Fruit fly (Drosophila melanogaster): ENCODE results near the gene pll.

pll gene

DNA sequence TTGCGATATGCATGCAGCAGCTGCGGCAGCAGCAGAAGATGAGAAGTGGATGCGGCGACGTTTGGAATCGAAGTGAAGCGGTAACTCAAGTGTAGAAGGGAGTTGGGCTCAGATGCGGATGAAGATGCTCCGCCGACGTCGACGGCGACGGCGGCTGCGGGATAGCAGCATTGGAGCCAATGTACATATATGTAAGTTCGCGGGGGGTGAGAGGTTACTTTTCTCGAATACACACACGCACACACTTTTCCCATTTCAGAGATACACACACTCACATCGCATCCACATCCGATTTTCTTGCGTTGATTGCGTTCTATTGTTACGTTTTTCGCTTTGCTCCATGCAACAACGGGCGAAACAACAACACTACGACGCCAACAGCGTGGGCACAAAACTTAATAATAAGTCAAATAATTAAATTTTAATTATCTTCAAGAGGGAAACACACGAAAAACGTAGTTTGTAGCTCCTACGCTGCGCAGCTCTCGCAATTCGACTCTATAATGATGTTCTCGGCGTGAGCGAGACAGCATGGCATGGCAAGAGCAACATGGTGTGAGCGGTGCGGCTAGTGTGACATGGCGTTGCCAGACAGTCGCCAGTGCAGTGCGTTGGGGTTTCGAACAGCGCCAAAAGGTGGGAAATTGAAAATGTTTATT, 8.1 kb downstream of the pll start, which contains the start of gene CG18766 (continued):
- TF ChIP-seq crp (GFP tag; optimal IDR thresholded peaks at IDR 0.05), result peak in 1 of 2 experiments; percentile 20
- TF ChIP-seq Dbx (GFP tag; IDR thresholded peaks at IDR 0.05), result no peak
- TF ChIP-seq phol (tag; optimal IDR thresholded peaks at IDR 0.05), result peak; percentile 40
- no peak for TF ChIP-seq CG31441 (GFP tag; IDR thresholded peaks at IDR 0.05)
- no peak for TF ChIP-seq CG1529 (GFP tag; optimal IDR thresholded peaks at IDR 0.05)
- peak; percentile 90 for TF ChIP-seq Med (GFP tag)

DNA sequence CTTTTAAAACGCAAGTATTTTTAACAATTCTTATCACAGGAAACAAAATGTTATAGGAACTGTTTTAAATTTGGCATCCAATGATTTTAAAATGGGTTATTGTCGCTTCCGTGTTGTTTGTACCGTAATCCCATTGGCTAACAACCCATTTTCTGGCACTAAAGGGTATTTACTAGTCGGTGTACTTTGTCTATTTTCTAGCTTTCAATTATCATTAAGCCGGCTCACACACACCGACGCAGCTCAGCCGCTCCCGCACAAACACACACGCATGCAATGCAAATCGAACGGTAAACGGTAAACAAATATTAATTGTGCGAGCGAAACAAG, 8.6 kb downstream of the pll start:
- TF ChIP-seq Xrp1 (GFP tag; IDR thresholded peaks at IDR 0.05) (peak; percentile 35; the same call in 1 of the 2 replicates), CG18764 (GFP tag; optimal IDR thresholded peaks at IDR 0.05) (no peak), ranshi (GFP tag; IDR thresholded peaks at IDR 0.05) (no peak), row (GFP tag; IDR thresholded peaks at IDR 0.05) (peak; percentile 26; the same call in 2 of the 3 replicates), Myb (GFP tag; optimal IDR thresholded peaks at IDR 0.05) (no peak), ci (GFP tag; IDR thresholded peaks at IDR 0.05) (0 out of 3 replicates have a peak, but pooled peaks have one; percentile 16), CG1602 (GFP tag; optimal IDR thresholded peaks at IDR 0.05) (no peak), CG10959 (GFP tag; IDR thresholded peaks at IDR 0.05) (no peak), sens (GFP tag) (peak; percentile 82), CG17385 (GFP tag; optimal IDR thresholded peaks at IDR 0.05) (no peak), CG7928 (GFP tag; optimal IDR thresholded peaks at IDR 0.05) (no peak), CG4730 (GFP tag; IDR thresholded peaks at IDR 0.05) (no peak), Chrac-16 (GFP tag; optimal IDR thresholded peaks at IDR 0.05) (no peak), Hr3 (GFP tag; optimal IDR thresholded peaks at IDR 0.05) (no peak), fd3F (GFP tag; optimal IDR thresholded peaks at IDR 0.05) (no peak), jumu (GFP tag; optimal IDR thresholded peaks at IDR 0.05) (no peak), Fer2 (tag; optimal IDR thresholded peaks at IDR 0.05) (no peak), CG15601 (tag; optimal IDR thresholded peaks at IDR 0.05) (peak; percentile 9), MTF-1 (GFP tag; optimal IDR thresholded peaks at IDR 0.05; ENCODE audit: borderline replicate concordance) (no peak), tll (GFP tag; optimal IDR thresholded peaks at IDR 0.05) (no peak), hkb (optimal IDR thresholded peaks at IDR 0.05) (no peak), hkb (GFP tag; IDR thresholded peaks at IDR 0.05) (0 out of 2 replicates have a peak, but pooled peaks have one; percentile 18), CG13424 (tag; optimal IDR thresholded peaks at IDR 0.05) (no peak), CG17328 (GFP tag; IDR thresholded peaks at IDR 0.05) (peak; percentile 42; the same call in 1 of the 2 replicates), D19A (tag; optimal IDR thresholded peaks at IDR 0.05) (peak; percentile 97), CG17361 (GFP tag; IDR thresholded peaks at IDR 0.05) (no peak), NFAT (GFP tag; IDR thresholded peaks at IDR 0.05) (no peak), fd102C (GFP tag; optimal IDR thresholded peaks at IDR 0.05) (no peak), CG2712 (tag; optimal IDR thresholded peaks at IDR 0.05) (no peak), CG13894 (tag; optimal IDR thresholded peaks at IDR 0.05) (no peak), CG11696 (GFP tag; IDR thresholded peaks at IDR 0.05) (0 out of 2 replicates have a peak, but pooled peaks have one; percentile 8), D19B (GFP tag; optimal IDR thresholded peaks at IDR 0.05) (peak; percentile 16), Mes4 (GFP tag; optimal IDR thresholded peaks at IDR 0.05) (no peak)

DNA sequence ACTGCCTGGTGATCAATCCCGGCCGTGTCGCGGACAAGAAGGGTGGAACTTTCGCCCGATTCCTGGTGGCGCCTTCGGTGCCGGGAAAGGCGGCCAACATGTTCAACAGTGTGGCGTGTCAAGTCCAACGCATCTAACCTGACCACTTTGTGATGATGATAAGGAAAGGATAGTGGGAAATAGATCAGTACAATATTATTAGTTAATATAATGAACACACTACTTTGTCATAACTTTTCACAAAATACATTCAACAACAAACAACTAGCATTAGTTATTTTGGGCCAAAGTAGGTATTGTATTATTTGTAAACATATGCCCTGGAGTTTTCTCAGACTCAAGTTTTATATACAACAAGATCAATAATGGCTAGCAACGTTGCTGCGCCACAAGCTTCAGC, 12.0 kb downstream of the pll start, which contains the start of gene CG17991:
Gene CG17991 (plus strand): TSS at position 301 of the 400 bp plus-strand sequence.
- no peak for TF ChIP-seq lmd (GFP tag; IDR thresholded peaks at IDR 0.05)
- no peak for TF ChIP-seq Abd-B (GFP tag; optimal IDR thresholded peaks at IDR 0.05)
- TF ChIP-seq org-1 (GFP tag; optimal IDR thresholded peaks at IDR 0.05), result no peak
- no peak for TF ChIP-seq CG10462 (GFP tag; optimal IDR thresholded peaks at IDR 0.05)
- TF ChIP-seq inv (GFP tag; IDR thresholded peaks at IDR 0.05; ENCODE audit: partially characterized antibody), result no peak
- no peak for TF ChIP-seq stwl (tag; optimal IDR thresholded peaks at IDR 0.05)
- TF ChIP-seq Bgb (GFP tag; IDR thresholded peaks at IDR 0.05; ENCODE audit: partially characterized antibody), result no peak
- TF ChIP-seq MTF-1 (GFP tag; optimal IDR thresholded peaks at IDR 0.05; ENCODE audit: borderline replicate concordance), result no peak
- TF ChIP-seq chinmo (GFP tag; IDR thresholded peaks at IDR 0.05; ENCODE audit: partially characterized antibody), result no peak
- TF ChIP-seq CG8924 (tag; optimal IDR thresholded peaks at IDR 0.05), result no peak
- no peak for TF ChIP-seq B-H1 (GFP tag; IDR thresholded peaks at IDR 0.05)
- no peak for TF ChIP-seq tap (tag; optimal IDR thresholded peaks at IDR 0.05)
- no peak for TF ChIP-seq CG9437 (GFP tag; optimal IDR thresholded peaks at IDR 0.05)

All from whole organism, embryonic.